Fruit fly (Drosophila melanogaster) whole organism, embryonic: Measurements from ENCODE around the gene dmrt93B.
A peak's percentile ranks its signal among the peaks of the same experiment; 100 is the strongest.

ENCODE experiments used
- Aef1 ChIP-seq: fragments of 200-800 bp; sonication (Bioruptor generic); IDR thresholded peaks from 3 replicates; pipeline ENCODE4 v1.3.6; 2022; ENCODE audit warnings: missing biosample characterization, missing genetic modification characterization
- BtbVII ChIP-seq: fragments of 200-800 bp; sonication (Bioruptor generic); optimal IDR thresholded peaks from 3 replicates; lab custom pipeline; 2017; ENCODE audit warnings: missing biosample characterization, mild to moderate bottlenecking, missing genetic modification characterization
- CG10267 ChIP-seq: fragments of 200-800 bp; sonication (Bioruptor generic); optimal IDR thresholded peaks from 2 replicates; lab custom pipeline; 2018; ENCODE audit warnings: missing biosample characterization, mild to moderate bottlenecking, missing genetic modification characterization, moderate library complexity
- CG1233 ChIP-seq: fragments of 200-800 bp; sonication (Bioruptor generic); optimal IDR thresholded peaks from 4 replicates; lab custom pipeline; 2018; ENCODE audit warnings: missing biosample characterization, mild to moderate bottlenecking, missing genetic modification characterization
- CG13287 ChIP-seq: fragments of 200-800 bp; sonication (Bioruptor generic); IDR thresholded peaks from 2 replicates; pipeline ENCODE4 v1.3.6; 2022; ENCODE audit warnings: missing biosample characterization, missing genetic modification characterization; ENCODE audit not compliant: partially characterized antibody
- CG14965 ChIP-seq: fragments of 200-800 bp; sonication (Bioruptor generic); optimal IDR thresholded peaks from 2 replicates; lab custom pipeline; 2016; ENCODE audit warnings: missing biosample characterization, missing genetic modification characterization, borderline replicate concordance
- CG15479 ChIP-seq: fragments of 200-800 bp; sonication (Bioruptor generic); optimal IDR thresholded peaks from 3 replicates; lab custom pipeline; 2019; ENCODE audit warnings: missing biosample characterization, mild to moderate bottlenecking, missing genetic modification characterization, moderate library complexity
- CG15514 ChIP-seq: fragments of 200-800 bp; sonication (Bioruptor generic); optimal IDR thresholded peaks from 3 replicates; lab custom pipeline; 2017; ENCODE audit warnings: missing biosample characterization, missing genetic modification characterization, mild to moderate bottlenecking, moderate library complexity, missing genetic modification reagents
- CG17359 ChIP-seq: fragments of 200-800 bp; sonication (Bioruptor generic); optimal IDR thresholded peaks from 3 replicates; lab custom pipeline; 2018; ENCODE audit warnings: missing biosample characterization, mild to moderate bottlenecking, missing genetic modification characterization, moderate library complexity
- CG17912 ChIP-seq: fragments of 200-800 bp; sonication (Bioruptor generic); optimal IDR thresholded peaks from 2 replicates; lab custom pipeline; 2018; ENCODE audit warnings: missing biosample characterization, mild to moderate bottlenecking, missing genetic modification characterization
- CG2120 ChIP-seq: fragments of 200-800 bp; sonication (Bioruptor generic); optimal IDR thresholded peaks from 3 replicates; lab custom pipeline; 2016; ENCODE audit warnings: missing biosample characterization, missing genetic modification characterization
- CG2875 ChIP-seq: fragments of 200-800 bp; sonication (Bioruptor generic); optimal IDR thresholded peaks from 2 replicates; lab custom pipeline; 2017; ENCODE audit warnings: missing biosample characterization, mild to moderate bottlenecking, missing genetic modification characterization, missing genetic modification reagents
- CG34224 ChIP-seq: fragments of 200-800 bp; sonication (Bioruptor generic); IDR thresholded peaks from 3 replicates; pipeline ENCODE4 v1.3.6; 2022; ENCODE audit warnings: missing biosample characterization, missing genetic modification characterization; ENCODE audit not compliant: partially characterized antibody
- CG42726 ChIP-seq: fragments of 200-800 bp; sonication (Bioruptor generic); IDR thresholded peaks from 2 replicates; pipeline ENCODE4 v1.3.6; 2022; ENCODE audit warnings: missing biosample characterization, missing genetic modification characterization; ENCODE audit not compliant: partially characterized antibody
- CG4854 ChIP-seq: fragments of 200-800 bp; sonication (Bioruptor generic); optimal IDR thresholded peaks from 2 replicates; lab custom pipeline; 2016; ENCODE audit warnings: missing biosample characterization, missing genetic modification characterization, inconsistent platforms
- CG6272 ChIP-seq: fragments of 200-800 bp; sonication (Bioruptor generic); IDR thresholded peaks from 2 replicates; pipeline ENCODE4 v1.3.6; 2022; ENCODE audit warnings: missing biosample characterization, missing genetic modification characterization
- CG6765 ChIP-seq: fragments of 200-800 bp; sonication (Bioruptor generic); optimal IDR thresholded peaks from 3 replicates; lab custom pipeline; 2017; ENCODE audit warnings: missing biosample characterization, mild to moderate bottlenecking, missing genetic modification characterization
- CG7786 ChIP-seq: fragments of 200-800 bp; sonication (Bioruptor generic); optimal IDR thresholded peaks from 2 replicates; lab custom pipeline; 2016; ENCODE audit warnings: missing biosample characterization, missing genetic modification characterization
- CG8281 ChIP-seq: fragments of 200-800 bp; sonication (Bioruptor generic); optimal IDR thresholded peaks from 2 replicates; lab custom pipeline; 2018; ENCODE audit warnings: missing biosample characterization, mild to moderate bottlenecking, missing genetic modification characterization, moderate library complexity
- CG9609 ChIP-seq: fragments of 200-800 bp; sonication (Bioruptor generic); optimal IDR thresholded peaks from 3 replicates; lab custom pipeline; 2016; ENCODE audit warnings: missing biosample characterization, missing genetic modification characterization
- CG9932 ChIP-seq: fragments of 200-800 bp; sonication (Bioruptor generic); IDR thresholded peaks from 2 replicates; pipeline ENCODE4 v1.3.6; 2022; ENCODE audit warnings: missing biosample characterization, missing genetic modification characterization
- Chrac-16 ChIP-seq: fragments of 200-800 bp; sonication (Bioruptor generic); optimal IDR thresholded peaks from 3 replicates; lab custom pipeline; 2016; ENCODE audit warnings: missing biosample characterization, missing genetic modification characterization
- D19A ChIP-seq: fragments of 200-800 bp; optimal IDR thresholded peaks from 3 replicates; lab custom pipeline; 2019; ENCODE audit warnings: missing biosample characterization, mild to moderate bottlenecking, missing genetic modification characterization, moderate library complexity
- Dfd ChIP-seq, 2 experiments: fragments of >200 bp; optimal IDR thresholded peaks; 2 replicates each; lab custom pipeline; 2017; ENCODE audit warnings: missing biosample characterization in 2 of 2, missing genetic modification characterization in 2 of 2
- Hmr ChIP-seq: fragments of 200-800 bp; sonication (Bioruptor generic); optimal IDR thresholded peaks from 3 replicates; lab custom pipeline; 2017; ENCODE audit warnings: mild to moderate bottlenecking, missing biosample characterization, missing genetic modification reagents, missing genetic modification characterization
- Hr39 ChIP-seq: fragments of >200 bp; optimal IDR thresholded peaks from 2 replicates; lab custom pipeline; 2017
- Meics ChIP-seq: fragments of 200-800 bp; sonication (Bioruptor generic); optimal IDR thresholded peaks from 2 replicates; lab custom pipeline; 2017; ENCODE audit warnings: missing biosample characterization, mild to moderate bottlenecking, missing genetic modification characterization
- NC2β ChIP-seq: fragments of 200-800 bp; sonication (Bioruptor generic); optimal IDR thresholded peaks from 2 replicates; lab custom pipeline; 2016; ENCODE audit warnings: missing biosample characterization, missing genetic modification characterization
- Nf-YA ChIP-seq: fragments of 200-800 bp; sonication (Bioruptor generic); IDR thresholded peaks from 2 replicates; pipeline ENCODE4 v1.3.6; 2022; ENCODE audit warnings: missing biosample characterization, missing genetic modification characterization
- Oaz ChIP-seq: fragments of 200-800 bp; sonication (Bioruptor generic); IDR thresholded peaks from 2 replicates; pipeline ENCODE4 v1.3.6; 2022; ENCODE audit warnings: missing biosample characterization, missing genetic modification characterization
- PHDP ChIP-seq: fragments of 200-800 bp; sonication (Bioruptor generic); optimal IDR thresholded peaks from 3 replicates; lab custom pipeline; 2018; ENCODE audit warnings: missing biosample characterization, mild to moderate bottlenecking, missing genetic modification characterization, moderate library complexity
- Pdp1 ChIP-seq, 2 experiments: fragments of 200-800 bp; sonication (Bioruptor generic); optimal IDR thresholded peaks; 3 replicates each; lab custom pipeline; 2016; ENCODE audit warnings: missing biosample characterization in 2 of 2, missing genetic modification characterization in 2 of 2, mild to moderate bottlenecking in 1 of 2, moderate library complexity in 1 of 2
- Sry-β ChIP-seq: fragments of 200-800 bp; sonication (Bioruptor generic); optimal IDR thresholded peaks from 2 replicates; lab custom pipeline; 2018; ENCODE audit warnings: missing biosample characterization, mild to moderate bottlenecking, missing genetic modification characterization, moderate library complexity
- Sry-δ ChIP-seq: fragments of 200-800 bp; sonication (Bioruptor generic); optimal IDR thresholded peaks from 2 replicates; lab custom pipeline; 2016; ENCODE audit warnings: missing biosample characterization, missing genetic modification characterization
- btn ChIP-seq: fragments of 200-800 bp; sonication (Bioruptor generic); optimal IDR thresholded peaks from 2 replicates; lab custom pipeline; 2016; ENCODE audit warnings: missing biosample characterization, missing genetic modification characterization
- caup ChIP-seq: fragments of 200-800 bp; sonication (Bioruptor generic); optimal IDR thresholded peaks from 3 replicates; lab custom pipeline; 2017; ENCODE audit warnings: missing biosample characterization, mild to moderate bottlenecking, missing genetic modification characterization, moderate library complexity; ENCODE audit not compliant: severe bottlenecking
- disco-r ChIP-seq: fragments of 200-800 bp; sonication (Bioruptor generic); optimal IDR thresholded peaks from 2 replicates; lab custom pipeline; 2016; ENCODE audit warnings: missing biosample characterization, missing genetic modification characterization
- eve ChIP-seq, 2 experiments: fragments of >200 bp; optimal IDR thresholded peaks; 2 replicates each; lab custom pipeline; 2017; ENCODE audit warnings: missing biosample characterization in 2 of 2, missing genetic modification characterization in 2 of 2
- fd102C ChIP-seq: fragments of 200-800 bp; sonication (Bioruptor generic); optimal IDR thresholded peaks from 2 replicates; lab custom pipeline; 2018; ENCODE audit warnings: missing biosample characterization, mild to moderate bottlenecking, missing genetic modification characterization, moderate library complexity
- fru ChIP-seq: fragments of >200 bp; optimal IDR thresholded peaks from 2 replicates; lab custom pipeline; 2017
- hkb ChIP-seq, 2 experiments: fragments of 200-800 bp in 1 of 2; fragments of >200 bp in 1 of 2; sonication (Bioruptor generic) in 1 of 2; IDR thresholded peaks in 1 of 2; optimal IDR thresholded peaks in 1 of 2; 2 replicates each; pipeline versions ENCODE4 v1.3.6 to Lab custom; 2017 to 2022; ENCODE audit warnings: missing biosample characterization in 1 of 2, missing genetic modification characterization in 1 of 2
- jing ChIP-seq: fragments of 200-800 bp; sonication (Bioruptor generic); optimal IDR thresholded peaks from 2 replicates; lab custom pipeline; 2018; ENCODE audit warnings: missing biosample characterization, mild to moderate bottlenecking, missing genetic modification characterization
- luna ChIP-seq: fragments of 200-800 bp; sonication (Bioruptor generic); optimal IDR thresholded peaks from 2 replicates; lab custom pipeline; 2016; ENCODE audit warnings: missing biosample characterization, missing genetic modification characterization
- p53 ChIP-seq: fragments of 200-800 bp; sonication (Bioruptor generic); optimal IDR thresholded peaks from 2 replicates; lab custom pipeline; 2016; ENCODE audit warnings: missing biosample characterization, missing genetic modification characterization
- peb ChIP-seq: fragments of 200-800 bp; sonication (Bioruptor generic); IDR thresholded peaks from 2 replicates; pipeline ENCODE4 v1.3.6; 2022; ENCODE audit warnings: missing biosample characterization, missing genetic modification characterization
- pnt ChIP-seq: fragments of 200-800 bp; sonication (Bioruptor generic); optimal IDR thresholded peaks from 3 replicates; lab custom pipeline; 2016; ENCODE audit warnings: missing biosample characterization, missing genetic modification characterization
- ssp ChIP-seq: fragments of 200-800 bp; sonication (Bioruptor generic); IDR thresholded peaks from 2 replicates; pipeline ENCODE4 v1.3.6; 2022; ENCODE audit warnings: missing biosample characterization, missing genetic modification characterization
- trh ChIP-seq: fragments of 200-800 bp; sonication (Bioruptor generic); optimal IDR thresholded peaks from 2 replicates; lab custom pipeline; 2016; ENCODE audit warnings: missing biosample characterization, missing genetic modification characterization
- zfh1 ChIP-seq: fragments of 200-800 bp; sonication (Bioruptor generic); IDR thresholded peaks from 3 replicates; pipeline ENCODE4 v1.3.6; 2022; ENCODE audit warnings: missing biosample characterization, missing genetic modification characterization

dmrt93B gene

DNA sequence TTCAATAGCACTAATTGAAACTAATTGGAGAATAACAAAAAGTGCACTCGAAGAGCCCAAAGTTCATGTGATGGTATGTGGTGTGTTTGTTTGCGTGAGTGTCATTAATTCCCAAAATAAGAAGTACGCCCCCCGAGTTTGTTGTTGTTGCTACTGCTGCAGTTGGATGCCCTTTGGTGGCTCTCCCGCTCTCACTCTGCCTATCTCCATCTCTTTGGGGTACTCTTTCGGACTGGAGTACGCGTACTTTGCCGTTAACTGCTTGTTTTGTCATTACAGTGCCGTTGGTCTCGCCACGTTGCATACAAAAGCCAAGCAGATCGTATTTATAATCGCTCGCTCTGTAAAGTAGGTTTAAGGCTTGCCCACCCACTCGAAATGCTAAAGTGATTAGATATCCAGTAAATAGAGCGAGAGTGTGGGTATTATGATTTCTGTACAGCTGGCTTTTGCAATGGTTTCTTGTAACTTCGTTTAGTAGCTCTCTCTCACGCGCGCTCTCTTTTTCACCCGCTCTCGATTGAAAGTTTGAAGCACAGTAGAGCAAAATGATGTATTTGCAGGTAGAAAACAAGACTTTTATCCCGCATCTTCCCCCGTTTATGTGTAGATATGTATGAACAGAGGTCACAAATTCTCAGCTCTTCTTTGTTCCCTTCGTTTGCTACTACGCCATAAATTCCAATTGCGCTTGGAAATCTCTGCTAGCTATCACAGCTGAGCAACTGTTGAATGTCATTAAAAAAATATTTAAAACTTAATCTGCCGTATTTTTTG, 38.3 kb downstream of the dmrt93B start (continued):
- no peak for TF ChIP-seq CG15479
- TF ChIP-seq CG42726 (GFP tag; lab: Robert Waterston, UW) = 0 out of 2 replicates have a peak, but pooled peaks have one; percentile 24
- no peak for TF ChIP-seq Aef1
- no peak for TF ChIP-seq D19A (tag; lab: Kevin White, UChicago)
- TF ChIP-seq Hr39 (lab: Kevin White, UChicago) = no peak
- TF ChIP-seq CG6765 (GFP tag; lab: Kevin White, UChicago) = peak; percentile 11
- peak; percentile 63 for TF ChIP-seq Meics (GFP tag; lab: Kevin White, UChicago)
- TF ChIP-seq pnt (GFP tag; lab: Kevin White, UChicago) = no peak
- peak; percentile 27 for TF ChIP-seq CG2120
- TF ChIP-seq Pdp1 (GFP tag; optimal IDR thresholded peaks at IDR 0.05; lab: Kevin White, UChicago) = no peak
- no peak for TF ChIP-seq CG6272 (GFP tag; lab: Robert Waterston, UW)
- no peak for TF ChIP-seq p53 (GFP tag; lab: Kevin White, UChicago)
- TF ChIP-seq CG4854 (GFP tag; lab: Kevin White, UChicago) = no peak
- peak; percentile 7 for TF ChIP-seq btn
- peak; percentile 33 for TF ChIP-seq CG17359 (tag; lab: Kevin White, UChicago)
- TF ChIP-seq CG14965 (GFP tag; lab: Kevin White, UChicago) = no peak
- TF ChIP-seq BtbVII (GFP tag; lab: Kevin White, UChicago) = no peak
- no peak for TF ChIP-seq eve (GFP tag; optimal IDR thresholded peaks at IDR 0.05; lab: Kevin White, UChicago)
- TF ChIP-seq Oaz (GFP tag; lab: Robert Waterston, UW) = no peak
- no peak for TF ChIP-seq ssp (GFP tag; lab: Robert Waterston, UW)
- TF ChIP-seq NC2β = no peak
- TF ChIP-seq trh (GFP tag; lab: Kevin White, UChicago) = no peak
- TF ChIP-seq hkb (optimal IDR thresholded peaks at IDR 0.05; lab: Kevin White, UChicago) = no peak
- TF ChIP-seq hkb (GFP tag; IDR thresholded peaks at IDR 0.05; lab: Robert Waterston, UW) = peak; percentile 50; the same call in 1 of the 2 replicates
- TF ChIP-seq CG8281 = peak; percentile 10
- no peak for TF ChIP-seq jing (GFP tag; lab: Kevin White, UChicago)
- TF ChIP-seq CG2875 (GFP tag; lab: Kevin White, UChicago) = no peak
- no peak for TF ChIP-seq Nf-YA
- TF ChIP-seq CG13287 (GFP tag; lab: Robert Waterston, UW) = no peak
- no peak for TF ChIP-seq zfh1 (GFP tag; lab: Robert Waterston, UW)
- TF ChIP-seq Dfd (GFP tag; optimal IDR thresholded peaks at IDR 0.05; lab: Kevin White, UChicago) = no peak
- TF ChIP-seq CG10267 (tag; lab: Kevin White, UChicago) = no peak
- TF ChIP-seq CG9609 (GFP tag; lab: Kevin White, UChicago) = no peak
- TF ChIP-seq CG7786 (GFP tag; lab: Kevin White, UChicago) = peak; percentile 23
- TF ChIP-seq CG1233 (GFP tag; lab: Kevin White, UChicago) = peak; percentile 45
- no peak for TF ChIP-seq disco-r (GFP tag; lab: Kevin White, UChicago)
- TF ChIP-seq peb (GFP tag; lab: Robert Waterston, UW) = no peak
- TF ChIP-seq Hmr (GFP tag; lab: Kevin White, UChicago) = peak; percentile 58
- no peak for TF ChIP-seq fru (lab: Kevin White, UChicago)
- no peak for TF ChIP-seq fd102C (GFP tag; lab: Kevin White, UChicago)
- TF ChIP-seq CG9932 (GFP tag; lab: Robert Waterston, UW) = 0 out of 2 replicates have a peak, but pooled peaks have one; percentile 17
- no peak for TF ChIP-seq Sry-δ
- no peak for TF ChIP-seq luna
- no peak for TF ChIP-seq CG34224 (GFP tag; lab: Robert Waterston, UW)
- no peak for TF ChIP-seq CG15514 (GFP tag; lab: Kevin White, UChicago)
- TF ChIP-seq PHDP = peak; percentile 61
- no peak for TF ChIP-seq caup (GFP tag; lab: Kevin White, UChicago)
- no peak for TF ChIP-seq Sry-β (GFP tag; lab: Kevin White, UChicago)
- no peak for TF ChIP-seq CG17912 (GFP tag; lab: Kevin White, UChicago)
- TF ChIP-seq Chrac-16 (GFP tag; lab: Kevin White, UChicago) = peak; percentile 9
